Fruit fly (Drosophila melanogaster) whole organism, embryonic: ENCODE results near the gene IM33.

Experiments
- CG11093 ChIP-seq: fragments of 200-800 bp; sonication (Bioruptor generic); IDR thresholded peaks from 3 replicates; pipeline ENCODE4 v1.3.6; 2022; ENCODE audit warnings: missing biosample characterization, missing genetic modification characterization
- CG17612 ChIP-seq: fragments of 200-800 bp; sonication (Bioruptor generic); IDR thresholded peaks from 2 replicates; pipeline ENCODE4 v1.3.6; 2022; ENCODE audit warnings: missing biosample characterization, missing genetic modification characterization
- CG4424 ChIP-seq: fragments of 200-800 bp; sonication (Bioruptor generic); optimal IDR thresholded peaks from 3 replicates; lab custom pipeline; 2016; ENCODE audit warnings: missing biosample characterization, missing genetic modification characterization
- CG9609 ChIP-seq: fragments of 200-800 bp; sonication (Bioruptor generic); optimal IDR thresholded peaks from 3 replicates; lab custom pipeline; 2016; ENCODE audit warnings: missing biosample characterization, missing genetic modification characterization
- Dad ChIP-seq: fragments of 200-800 bp; sonication (Bioruptor generic); optimal IDR thresholded peaks from 3 replicates; lab custom pipeline; 2016; ENCODE audit warnings: missing biosample characterization, missing genetic modification characterization
- GATAe ChIP-seq: fragments of 200-800 bp; sonication (Bioruptor generic); conservative IDR thresholded peaks from 2 replicates; pipeline ENCODE4 v1.3.6; 2022; ENCODE audit warnings: missing biosample characterization, missing genetic modification characterization
- NK7.1 ChIP-seq: fragments of 200-800 bp; sonication (Bioruptor generic); optimal IDR thresholded peaks from 3 replicates; lab custom pipeline; 2016; ENCODE audit warnings: missing biosample characterization, missing genetic modification characterization
- Ptx1 ChIP-seq: fragments of 200-800 bp; sonication (Bioruptor generic); IDR thresholded peaks from 2 replicates; pipeline ENCODE4 v1.3.6; 2022; ENCODE audit warnings: missing biosample characterization, missing genetic modification characterization
- h ChIP-seq: fragments of >200 bp; optimal IDR thresholded peaks from 2 replicates; lab custom pipeline; 2017

DNA sequence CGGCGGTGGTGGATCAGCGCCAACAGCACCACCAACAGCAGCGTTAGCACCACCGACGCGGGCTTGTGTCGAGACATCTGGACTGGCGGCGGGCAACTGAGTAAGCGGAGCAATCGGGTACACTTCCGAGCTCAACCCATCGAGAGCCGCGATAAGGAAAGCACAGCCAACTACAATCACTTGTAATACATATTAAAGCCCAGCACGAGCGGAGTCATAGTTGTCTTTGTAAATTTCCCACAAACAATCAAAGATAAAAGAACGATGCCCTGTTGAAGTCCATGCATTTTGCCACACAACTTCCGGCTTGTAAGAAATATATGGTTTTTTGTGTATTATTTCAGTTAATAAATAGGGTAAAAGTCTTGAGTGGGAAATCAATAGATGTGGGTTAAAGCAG, 10.5 kb upstream of the IM33 start, which contains the start of gene CG31777:
- no peak for TF ChIP-seq NK7.1 (GFP tag; lab: Kevin White, UChicago)
- no peak for TF ChIP-seq CG4424
- no peak for TF ChIP-seq GATAe (GFP tag; lab: Robert Waterston, UW)
- TF ChIP-seq h (lab: Kevin White, UChicago): no peak
- TF ChIP-seq CG11093 (GFP tag; lab: Robert Waterston, UW): no peak
- TF ChIP-seq Dad (GFP tag; lab: Kevin White, UChicago): no peak
- no peak for TF ChIP-seq CG9609 (GFP tag; lab: Kevin White, UChicago)
- no peak for TF ChIP-seq CG17612 (GFP tag; lab: Robert Waterston, UW)
- TF ChIP-seq Ptx1 (GFP tag; lab: Robert Waterston, UW): no peak
